Worm (Caenorhabditis elegans) whole organism, L2 larva: Measurements from ENCODE around the gene lea-1.

Experiments
- C34F6.9 ChIP-seq: fragments of 150-350 bp; optimal IDR thresholded peaks from 2 replicates; lab custom pipeline; 2014; ENCODE audit warnings: missing biosample characterization, missing genetic modification characterization
- F13H6.1 ChIP-seq: sonication (generic microtip); optimal IDR thresholded peaks from 2 replicates; lab custom pipeline; 2016; ENCODE audit warnings: missing genetic modification characterization, missing compliant biosample characterization
- R02D3.7 ChIP-seq: fragments of 150-350 bp; optimal IDR thresholded peaks from 2 replicates; lab custom pipeline; 2014; ENCODE audit warnings: missing biosample characterization, missing genetic modification characterization
- Y55F3AM.14 ChIP-seq: fragments of 200-800 bp; sonication (Bioruptor generic); optimal IDR thresholded peaks from 2 replicates; lab custom pipeline; 2018; ENCODE audit warnings: mild to moderate bottlenecking, missing genetic modification characterization, missing compliant biosample characterization
- ZK546.5 ChIP-seq: sonication (generic microtip); optimal IDR thresholded peaks from 2 replicates; lab custom pipeline; 2017; ENCODE audit warnings: missing biosample characterization, missing genetic modification characterization
- alr-1 ChIP-seq: fragments of 150-350 bp; optimal IDR thresholded peaks from 2 replicates; lab custom pipeline; 2014; ENCODE audit warnings: missing biosample characterization, missing genetic modification characterization
- aly-2 ChIP-seq: fragments of 150-350 bp; optimal IDR thresholded peaks from 2 replicates; lab custom pipeline; 2014; ENCODE audit warnings: missing biosample characterization, missing genetic modification characterization
- ama-1 ChIP-seq: fragments of 150-350 bp; optimal IDR thresholded peaks from 2 replicates; lab custom pipeline; 2018; ENCODE audit warnings: inconsistent platforms
- blmp-1 ChIP-seq: sonication (generic microtip); optimal IDR thresholded peaks from 2 replicates; lab custom pipeline; 2017; ENCODE audit warnings: missing genetic modification characterization, mild to moderate bottlenecking, missing compliant biosample characterization, antibody characterized with exemption, moderate library complexity; ENCODE audit not compliant: insufficient read depth
- ceh-16 ChIP-seq: fragments of 150-350 bp; optimal IDR thresholded peaks from 2 replicates; lab custom pipeline; 2014; ENCODE audit warnings: missing biosample characterization, missing genetic modification characterization
- ceh-82 ChIP-seq: fragments of 150-350 bp; optimal IDR thresholded peaks from 2 replicates; lab custom pipeline; 2014; ENCODE audit warnings: missing biosample characterization, missing genetic modification characterization
- crh-2 ChIP-seq: sonication (generic microtip); optimal IDR thresholded peaks from 2 replicates; lab custom pipeline; 2017; ENCODE audit warnings: missing biosample characterization, missing genetic modification characterization
- dmd-4 ChIP-seq: sonication (generic microtip); optimal IDR thresholded peaks from 2 replicates; lab custom pipeline; 2017; ENCODE audit warnings: missing biosample characterization, missing genetic modification characterization
- egl-27 ChIP-seq: sonication (generic microtip); optimal IDR thresholded peaks from 3 replicates; lab custom pipeline; 2017; ENCODE audit warnings: missing biosample characterization, missing genetic modification reagents, missing genetic modification characterization
- elt-1 ChIP-seq: fragments of 150-350 bp; optimal IDR thresholded peaks from 2 replicates; lab custom pipeline; 2014; ENCODE audit warnings: missing biosample characterization, missing genetic modification characterization
- elt-3 ChIP-seq: sonication (generic microtip); optimal IDR thresholded peaks from 2 replicates; lab custom pipeline; 2017; ENCODE audit warnings: missing biosample characterization, missing genetic modification characterization
- fos-1 ChIP-seq: fragments of 150-350 bp; optimal IDR thresholded peaks from 2 replicates; lab custom pipeline; 2014; ENCODE audit warnings: missing biosample characterization, missing genetic modification characterization
- gmeb-1 ChIP-seq: fragments of 150-350 bp; optimal IDR thresholded peaks from 2 replicates; lab custom pipeline; 2014; ENCODE audit warnings: missing biosample characterization, missing genetic modification characterization
- lin-11 ChIP-seq: fragments of 150-350 bp; sonication (generic microtip); optimal IDR thresholded peaks from 2 replicates; lab custom pipeline; 2014; ENCODE audit warnings: missing biosample characterization, missing genetic modification characterization, inconsistent platforms, mixed read lengths
- lin-13 ChIP-seq: fragments of 150-350 bp; optimal IDR thresholded peaks from 2 replicates; lab custom pipeline; 2014; ENCODE audit warnings: missing biosample characterization, missing genetic modification reagents, missing genetic modification characterization
- lin-39 ChIP-seq: fragments of 150-350 bp; optimal IDR thresholded peaks from 2 replicates; lab custom pipeline; 2014; ENCODE audit warnings: missing biosample characterization, missing genetic modification reagents, missing genetic modification characterization
- lsy-2 ChIP-seq, 2 experiments: fragments of 150-350 bp in 1 of 2; sonication (generic microtip) in 1 of 2; optimal IDR thresholded peaks; 2 replicates each; lab custom pipeline; 2014 to 2017; ENCODE audit warnings: missing biosample characterization in 2 of 2, missing genetic modification characterization in 2 of 2
- mab-5 ChIP-seq: fragments of 150-350 bp; optimal IDR thresholded peaks from 2 replicates; lab custom pipeline; 2014; ENCODE audit warnings: missing biosample characterization, missing genetic modification characterization
- mbf-1 ChIP-seq: sonication (generic microtip); optimal IDR thresholded peaks from 2 replicates; lab custom pipeline; 2017; ENCODE audit warnings: missing biosample characterization, missing genetic modification characterization
- mdl-1 ChIP-seq, 2 experiments: fragments of 150-350 bp in 1 of 2; sonication (generic microtip) in 1 of 2; optimal IDR thresholded peaks; 2 replicates each; lab custom pipeline; 2017; ENCODE audit warnings: missing biosample characterization in 2 of 2, missing genetic modification characterization in 2 of 2
- nhr-10 ChIP-seq: sonication (generic microtip); optimal IDR thresholded peaks from 2 replicates; lab custom pipeline; 2017; ENCODE audit warnings: missing biosample characterization, missing genetic modification characterization
- nhr-11 ChIP-seq: fragments of 150-350 bp; optimal IDR thresholded peaks from 2 replicates; lab custom pipeline; 2014; ENCODE audit warnings: missing biosample characterization, missing genetic modification characterization
- nhr-12 ChIP-seq: fragments of 150-350 bp; optimal IDR thresholded peaks from 2 replicates; lab custom pipeline; 2014; ENCODE audit warnings: missing biosample characterization, missing genetic modification characterization
- nhr-129 ChIP-seq: fragments of 150-350 bp; optimal IDR thresholded peaks from 2 replicates; lab custom pipeline; 2014; ENCODE audit warnings: missing biosample characterization, missing genetic modification characterization
- nhr-21 ChIP-seq: fragments of 150-350 bp; optimal IDR thresholded peaks from 2 replicates; lab custom pipeline; 2014; ENCODE audit warnings: missing biosample characterization, missing genetic modification characterization
- nhr-23 ChIP-seq: fragments of 150-350 bp; optimal IDR thresholded peaks from 2 replicates; lab custom pipeline; 2014; ENCODE audit warnings: missing biosample characterization, missing genetic modification reagents, missing genetic modification characterization
- nhr-237 ChIP-seq: fragments of 150-350 bp; optimal IDR thresholded peaks from 2 replicates; lab custom pipeline; 2014; ENCODE audit warnings: missing biosample characterization, missing genetic modification characterization
- nhr-25 ChIP-seq: fragments of 150-350 bp; sonication (generic microtip); optimal IDR thresholded peaks from 3 replicates; lab custom pipeline; 2014; ENCODE audit warnings: missing biosample characterization, missing genetic modification characterization
- nhr-6 ChIP-seq: fragments of 150-350 bp; optimal IDR thresholded peaks from 2 replicates; lab custom pipeline; 2014; ENCODE audit warnings: missing biosample characterization, missing genetic modification characterization
- nhr-77 ChIP-seq: fragments of 150-350 bp; optimal IDR thresholded peaks from 2 replicates; lab custom pipeline; 2014; ENCODE audit warnings: missing biosample characterization, missing genetic modification characterization
- peb-1 ChIP-seq: fragments of 150-350 bp; optimal IDR thresholded peaks from 2 replicates; lab custom pipeline; 2014; ENCODE audit warnings: missing biosample characterization, missing genetic modification characterization
- sem-4 ChIP-seq: fragments of 150-350 bp; optimal IDR thresholded peaks from 2 replicates; lab custom pipeline; 2014; ENCODE audit warnings: missing biosample characterization, missing genetic modification reagents, missing genetic modification characterization
- skn-1 ChIP-seq: sonication (generic microtip); optimal IDR thresholded peaks from 2 replicates; lab custom pipeline; 2017; ENCODE audit warnings: missing biosample characterization, missing genetic modification characterization
- sma-3 ChIP-seq: sonication (generic microtip); optimal IDR thresholded peaks from 2 replicates; lab custom pipeline; 2016; ENCODE audit warnings: missing genetic modification reagents, missing genetic modification characterization, missing compliant biosample characterization
- sma-9 ChIP-seq, 2 experiments: fragments of 150-350 bp in 1 of 2; sonication (generic microtip) in 1 of 2; optimal IDR thresholded peaks; 2 replicates each; lab custom pipeline; 2014 to 2016; ENCODE audit warnings: missing genetic modification characterization in 2 of 2, mild to moderate bottlenecking in 1 of 2, missing biosample characterization in 1 of 2, missing compliant biosample characterization in 1 of 2, missing genetic modification reagents in 1 of 2, moderate library complexity in 1 of 2
- snpc-4 ChIP-seq: fragments of 150-350 bp; optimal IDR thresholded peaks from 2 replicates; lab custom pipeline; 2014; ENCODE audit warnings: missing biosample characterization, missing genetic modification characterization
- unc-39 ChIP-seq: fragments of 150-350 bp; optimal IDR thresholded peaks from 2 replicates; lab custom pipeline; 2014; ENCODE audit warnings: missing biosample characterization, missing genetic modification characterization
- unc-55 ChIP-seq: fragments of 150-350 bp; sonication (generic microtip); optimal IDR thresholded peaks from 3 replicates; lab custom pipeline; 2014; ENCODE audit warnings: missing biosample characterization, missing genetic modification reagents, missing genetic modification characterization
- unc-62 ChIP-seq: fragments of 150-350 bp; optimal IDR thresholded peaks from 2 replicates; lab custom pipeline; 2014; ENCODE audit warnings: missing biosample characterization, missing genetic modification reagents, missing genetic modification characterization
- zag-1 ChIP-seq: fragments of 150-350 bp; optimal IDR thresholded peaks from 2 replicates; lab custom pipeline; 2014; ENCODE audit warnings: missing biosample characterization, missing genetic modification characterization
- ztf-1 ChIP-seq: fragments of 200-800 bp; sonication (Bioruptor generic); conservative IDR thresholded peaks from 2 replicates; pipeline ENCODE4 v1.3.6; 2022; ENCODE audit warnings: missing genetic modification characterization, missing compliant biosample characterization
- ztf-11 ChIP-seq: sonication (generic microtip); optimal IDR thresholded peaks from 2 replicates; lab custom pipeline; 2017; ENCODE audit warnings: missing biosample characterization, missing genetic modification characterization
- ztf-4 ChIP-seq: fragments of 150-350 bp; optimal IDR thresholded peaks from 2 replicates; lab custom pipeline; 2014; ENCODE audit warnings: missing biosample characterization, missing genetic modification characterization

lea-1 gene

DNA sequence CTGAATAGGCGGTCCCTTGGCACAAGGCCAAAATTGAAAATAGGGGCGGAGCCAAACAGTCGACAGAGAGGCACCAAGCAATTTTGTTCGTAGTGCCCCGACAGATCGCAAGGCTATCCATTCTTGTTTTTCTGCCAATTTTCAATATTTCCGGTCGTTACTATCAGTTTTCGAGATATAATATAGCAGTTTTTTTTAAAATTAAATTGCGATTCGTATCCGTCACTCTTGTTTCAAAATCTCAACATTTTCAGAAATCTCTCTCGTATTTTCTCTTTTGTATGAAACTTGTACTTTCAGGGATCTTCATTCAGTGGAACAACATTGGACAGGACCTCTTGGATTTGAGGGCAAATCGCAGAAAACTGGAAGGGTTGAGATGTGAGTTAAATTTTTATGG, 25.3 kb downstream of the lea-1 start, which contains the start of gene F57A8.1:
Gene F57A8.1, plus strand, starts transcription at position 301 of the 400 bp plus-strand sequence.
- TF ChIP-seq nhr-11 (no peak), Y55F3AM.14 (GFP tag; lab: Kevin White, UChicago) (no peak), ztf-1 (GFP tag; lab: Robert Waterston, UW) (no peak)

- TF ChIP-seq nhr-129 (peak; percentile 84), zag-1 (no peak), gmeb-1 (tag; lab: Kevin White, UChicago) (peak; percentile 47), nhr-21 (tag; lab: Kevin White, UChicago) (peak; percentile 11), nhr-10 (tag; lab: Kevin White, UChicago) (no peak), mdl-1 (tag; optimal IDR thresholded peaks at IDR 0.05; lab: Kevin White, UChicago) (peak in 1 of 2 experiments; percentile 6), mbf-1 (tag; lab: Kevin White, UChicago) (no peak), lin-39 (tag; lab: Kevin White, UChicago) (no peak), ztf-4 (tag; lab: Kevin White, UChicago) (no peak), sma-3 (GFP tag; lab: Kevin White, UChicago) (peak; percentile 71), peb-1 (tag; lab: Kevin White, UChicago) (no peak), ztf-11 (tag; lab: Kevin White, UChicago) (no peak), ceh-82 (no peak), fos-1 (tag; lab: Kevin White, UChicago) (peak; percentile 81), unc-39 (tag; lab: Kevin White, UChicago) (no peak), elt-1 (no peak), nhr-237 (tag; lab: Kevin White, UChicago) (no peak), snpc-4 (peak; percentile 11), mab-5 (tag; lab: Kevin White, UChicago) (peak; percentile 24), aly-2 (tag; lab: Kevin White, UChicago) (no peak), lin-11 (tag; lab: Kevin White, UChicago) (peak; percentile 28), ZK546.5 (no peak), nhr-6 (tag; lab: Kevin White, UChicago) (peak; percentile 27), lsy-2 (tag; optimal IDR thresholded peaks at IDR 0.05; lab: Kevin White, UChicago) (peak; percentile 19 to 86), dmd-4 (tag; lab: Kevin White, UChicago) (no peak), nhr-12 (tag; lab: Kevin White, UChicago) (no peak), R02D3.7 (tag; lab: Kevin White, UChicago) (no peak), egl-27 (tag; lab: Kevin White, UChicago) (peak; percentile 67), nhr-23 (tag; lab: Kevin White, UChicago) (no peak), Y55F3AM.14 (GFP tag; lab: Kevin White, UChicago) (peak; percentile 50), alr-1 (tag; lab: Kevin White, UChicago) (no peak), crh-2 (tag; lab: Kevin White, UChicago) (peak; percentile 73), nhr-11 (no peak), ceh-16 (tag; lab: Kevin White, UChicago) (no peak), elt-3 (tag; lab: Kevin White, UChicago) (no peak), ztf-1 (GFP tag; lab: Robert Waterston, UW) (no peak), F13H6.1 (tag; lab: Kevin White, UChicago) (peak; percentile 82), skn-1 (tag; lab: Kevin White, UChicago) (no peak), sma-9 (GFP tag; optimal IDR thresholded peaks at IDR 0.05; lab: Kevin White, UChicago) (peak; percentile 81), sma-9 (tag; optimal IDR thresholded peaks at IDR 0.05; lab: Kevin White, UChicago) (no peak), unc-55 (peak; percentile 65), lin-13 (GFP tag; lab: Kevin White, UChicago) (peak; percentile 34), nhr-25 (tag; lab: Kevin White, UChicago) (peak; percentile 76), blmp-1 (peak; percentile 6), unc-62 (no peak), ama-1 (lab: Kevin White, UChicago) (no peak), nhr-77 (tag; lab: Kevin White, UChicago) (no peak), sem-4 (peak; percentile 67), C34F6.9 (tag; lab: Kevin White, UChicago) (peak; percentile 75)
Measured at ce11 chrV:10039837-10040236, 28.1 kb downstream of the lea-1 start.
